Fruit fly (Drosophila melanogaster) whole organism, embryonic: ENCODE results near the gene Mst89B.

Source experiments
- Ada2b ChIP-seq: fragments of 200-800 bp; sonication (Bioruptor generic); IDR thresholded peaks from 2 replicates; pipeline ENCODE4 v1.3.6; 2022; ENCODE audit warnings: missing biosample characterization, missing genetic modification characterization
- CG10979 ChIP-seq: fragments of 200-800 bp; sonication (Bioruptor generic); optimal IDR thresholded peaks from 2 replicates; lab custom pipeline; 2018; ENCODE audit warnings: missing biosample characterization, mild to moderate bottlenecking, missing genetic modification characterization, moderate library complexity
- CG11504 ChIP-seq: fragments of 200-800 bp; sonication (Bioruptor generic); optimal IDR thresholded peaks from 3 replicates; lab custom pipeline; 2019; ENCODE audit warnings: missing biosample characterization, mild to moderate bottlenecking, missing genetic modification characterization, moderate library complexity
- CG13296 ChIP-seq: fragments of 200-800 bp; sonication (Bioruptor generic); optimal IDR thresholded peaks from 3 replicates; lab custom pipeline; 2018; ENCODE audit warnings: missing biosample characterization, mild to moderate bottlenecking, missing genetic modification characterization
- CG15514 ChIP-seq: fragments of 200-800 bp; sonication (Bioruptor generic); optimal IDR thresholded peaks from 3 replicates; lab custom pipeline; 2017; ENCODE audit warnings: missing biosample characterization, missing genetic modification characterization, mild to moderate bottlenecking, moderate library complexity, missing genetic modification reagents
- CG1647 ChIP-seq: fragments of 200-800 bp; sonication (Bioruptor generic); optimal IDR thresholded peaks from 3 replicates; lab custom pipeline; 2016; ENCODE audit warnings: missing biosample characterization, missing genetic modification characterization
- CG16813 ChIP-seq: fragments of 200-800 bp; sonication (Bioruptor generic); IDR thresholded peaks from 3 replicates; pipeline ENCODE4 v1.3.6; 2022; ENCODE audit warnings: missing biosample characterization, missing genetic modification characterization; ENCODE audit not compliant: partially characterized antibody
- CG18619 ChIP-seq: fragments of 200-800 bp; sonication (Bioruptor generic); optimal IDR thresholded peaks from 3 replicates; lab custom pipeline; 2017; ENCODE audit warnings: missing biosample characterization, mild to moderate bottlenecking, missing genetic modification characterization
- CG2116 ChIP-seq: fragments of 200-800 bp; sonication (Bioruptor generic); optimal IDR thresholded peaks from 3 replicates; lab custom pipeline; 2018; ENCODE audit warnings: missing biosample characterization, mild to moderate bottlenecking, missing genetic modification characterization
- CG32772 ChIP-seq: fragments of 200-800 bp; sonication (Bioruptor generic); IDR thresholded peaks from 2 replicates; pipeline ENCODE4 v1.3.6; 2022; ENCODE audit warnings: missing biosample characterization, missing genetic modification characterization
- CG33557 ChIP-seq: fragments of 200-800 bp; sonication (Bioruptor generic); optimal IDR thresholded peaks from 2 replicates; lab custom pipeline; 2019; ENCODE audit warnings: missing biosample characterization, mild to moderate bottlenecking, missing genetic modification characterization, moderate library complexity
- CG4424 ChIP-seq: fragments of 200-800 bp; sonication (Bioruptor generic); optimal IDR thresholded peaks from 3 replicates; lab custom pipeline; 2016; ENCODE audit warnings: missing biosample characterization, missing genetic modification characterization
- CG5953 ChIP-seq: fragments of 200-800 bp; sonication (Bioruptor generic); IDR thresholded peaks from 2 replicates; pipeline ENCODE4 v1.3.6; 2022; ENCODE audit warnings: missing biosample characterization, missing genetic modification characterization
- CG6813 ChIP-seq: fragments of 200-800 bp; sonication (Bioruptor generic); optimal IDR thresholded peaks from 2 replicates; lab custom pipeline; 2017; ENCODE audit warnings: missing biosample characterization, missing genetic modification characterization, mild to moderate bottlenecking, moderate library complexity, missing genetic modification reagents
- CG9817 ChIP-seq: fragments of 200-800 bp; sonication (Bioruptor generic); optimal IDR thresholded peaks from 2 replicates; lab custom pipeline; 2018; ENCODE audit warnings: missing biosample characterization, mild to moderate bottlenecking, missing genetic modification characterization, moderate library complexity
- CTCF ChIP-seq: fragments of 200-800 bp; sonication (Bioruptor generic); optimal IDR thresholded peaks from 2 replicates; lab custom pipeline; 2017; ENCODE audit warnings: missing biosample characterization, mild to moderate bottlenecking, missing genetic modification characterization, moderate library complexity
- CoRest ChIP-seq: fragments of 200-800 bp; sonication (Bioruptor generic); optimal IDR thresholded peaks from 3 replicates; lab custom pipeline; 2018; ENCODE audit warnings: missing biosample characterization, mild to moderate bottlenecking, missing genetic modification characterization, moderate library complexity
- D19A ChIP-seq: fragments of 200-800 bp; optimal IDR thresholded peaks from 3 replicates; lab custom pipeline; 2019; ENCODE audit warnings: missing biosample characterization, mild to moderate bottlenecking, missing genetic modification characterization, moderate library complexity
- Deaf1 ChIP-seq: fragments of 200-800 bp; optimal IDR thresholded peaks from 3 replicates; lab custom pipeline; 2019; ENCODE audit warnings: missing biosample characterization, mild to moderate bottlenecking, missing genetic modification characterization, moderate library complexity
- E2f1 ChIP-seq: fragments of 200-800 bp; sonication (Bioruptor generic); IDR thresholded peaks from 2 replicates; pipeline ENCODE4 v1.3.6; 2022; ENCODE audit warnings: missing biosample characterization, missing genetic modification characterization
- E2f2 ChIP-seq: fragments of 200-800 bp; sonication (Bioruptor generic); IDR thresholded peaks from 2 replicates; pipeline ENCODE4 v1.3.6; 2022; ENCODE audit warnings: missing biosample characterization, missing genetic modification characterization
- Gug ChIP-seq: fragments of 200-800 bp; sonication (Bioruptor generic); IDR thresholded peaks from 4 replicates; pipeline ENCODE4 v1.3.6; 2022; ENCODE audit warnings: missing biosample characterization, missing genetic modification characterization
- HLH4C ChIP-seq: fragments of 200-800 bp; sonication (Bioruptor generic); IDR thresholded peaks from 3 replicates; pipeline ENCODE4 v1.3.6; 2022; ENCODE audit warnings: missing biosample characterization, missing genetic modification characterization; ENCODE audit not compliant: partially characterized antibody
- Hmr ChIP-seq: fragments of 200-800 bp; sonication (Bioruptor generic); optimal IDR thresholded peaks from 3 replicates; lab custom pipeline; 2017; ENCODE audit warnings: mild to moderate bottlenecking, missing biosample characterization, missing genetic modification reagents, missing genetic modification characterization
- Hr78 ChIP-seq, 2 experiments: fragments of 200-800 bp in 1 of 2; fragments of >200 bp in 1 of 2; sonication (Bioruptor generic) in 1 of 2; optimal IDR thresholded peaks; 2 replicates each; lab custom pipeline; 2017 to 2019; ENCODE audit warnings: missing biosample characterization in 2 of 2, missing genetic modification characterization in 2 of 2, mild to moderate bottlenecking in 1 of 2, moderate library complexity in 1 of 2
- Lhr ChIP-seq: fragments of 200-800 bp; sonication (Bioruptor generic); optimal IDR thresholded peaks from 3 replicates; lab custom pipeline; 2017; ENCODE audit warnings: mild to moderate bottlenecking, missing biosample characterization, missing genetic modification reagents, missing genetic modification characterization
- Neu2 ChIP-seq: fragments of 200-800 bp; sonication (Bioruptor generic); optimal IDR thresholded peaks from 3 replicates; lab custom pipeline; 2016; ENCODE audit warnings: missing biosample characterization, missing genetic modification characterization, borderline replicate concordance
- Nf-YB ChIP-seq: fragments of 200-800 bp; sonication (Bioruptor generic); optimal IDR thresholded peaks from 3 replicates; lab custom pipeline; 2019; ENCODE audit warnings: missing biosample characterization, mild to moderate bottlenecking, missing genetic modification characterization, moderate library complexity
- NfI ChIP-seq: fragments of 200-800 bp; sonication (Bioruptor generic); optimal IDR thresholded peaks from 3 replicates; lab custom pipeline; 2018; ENCODE audit warnings: missing biosample characterization, mild to moderate bottlenecking, missing genetic modification characterization, moderate library complexity
- Oli ChIP-seq: fragments of 200-800 bp; sonication (Bioruptor generic); optimal IDR thresholded peaks from 2 replicates; lab custom pipeline; 2018; ENCODE audit warnings: missing biosample characterization, mild to moderate bottlenecking, missing genetic modification characterization, moderate library complexity
- Opbp ChIP-seq: fragments of 200-800 bp; sonication (Bioruptor generic); IDR thresholded peaks from 3 replicates; pipeline ENCODE4 v1.3.6; 2022; ENCODE audit warnings: missing biosample characterization, missing genetic modification characterization; ENCODE audit not compliant: partially characterized antibody
- al ChIP-seq: fragments of 200-800 bp; sonication (Bioruptor generic); IDR thresholded peaks from 2 replicates; pipeline ENCODE4 v1.3.6; 2022; ENCODE audit warnings: missing biosample characterization, missing genetic modification characterization
- bcd ChIP-seq: fragments of 200-800 bp; sonication (Bioruptor generic); optimal IDR thresholded peaks from 2 replicates; lab custom pipeline; 2017; ENCODE audit warnings: missing biosample characterization, mild to moderate bottlenecking, missing genetic modification characterization
- chm ChIP-seq: fragments of 200-800 bp; sonication (Bioruptor generic); IDR thresholded peaks from 2 replicates; pipeline ENCODE4 v1.3.6; 2022; ENCODE audit warnings: missing biosample characterization, missing genetic modification characterization
- chn ChIP-seq: fragments of 200-800 bp; sonication (Bioruptor generic); optimal IDR thresholded peaks from 2 replicates; lab custom pipeline; 2016; ENCODE audit warnings: missing biosample characterization, missing genetic modification characterization
- dmrt11E ChIP-seq: fragments of 200-800 bp; sonication (Bioruptor generic); optimal IDR thresholded peaks from 3 replicates; lab custom pipeline; 2018; ENCODE audit warnings: missing biosample characterization, mild to moderate bottlenecking, missing genetic modification characterization, moderate library complexity
- emc ChIP-seq: fragments of 200-800 bp; sonication (Bioruptor generic); optimal IDR thresholded peaks from 2 replicates; lab custom pipeline; 2016; ENCODE audit warnings: missing biosample characterization, missing genetic modification characterization
- grn ChIP-seq: fragments of 200-800 bp; sonication (Bioruptor generic); optimal IDR thresholded peaks from 3 replicates; lab custom pipeline; 2017; ENCODE audit warnings: missing biosample characterization, missing genetic modification characterization
- gt ChIP-seq: fragments of 200-800 bp; sonication (Bioruptor generic); IDR thresholded peaks from 2 replicates; pipeline ENCODE4 v1.3.6; 2022; ENCODE audit warnings: missing biosample characterization, missing genetic modification characterization
- h ChIP-seq: fragments of >200 bp; optimal IDR thresholded peaks from 2 replicates; lab custom pipeline; 2017
- ham ChIP-seq: fragments of 200-800 bp; sonication (Bioruptor generic); IDR thresholded peaks from 2 replicates; pipeline ENCODE4 v1.3.6; 2022; ENCODE audit warnings: missing biosample characterization, missing genetic modification characterization
- kah ChIP-seq: fragments of 200-800 bp; sonication (Bioruptor generic); optimal IDR thresholded peaks from 2 replicates; lab custom pipeline; 2018; ENCODE audit warnings: missing biosample characterization, mild to moderate bottlenecking, missing genetic modification characterization
- mld ChIP-seq: fragments of 200-800 bp; sonication (Bioruptor generic); IDR thresholded peaks from 3 replicates; pipeline ENCODE4 v1.3.6; 2022; ENCODE audit warnings: missing biosample characterization, missing genetic modification characterization; ENCODE audit not compliant: partially characterized antibody
- pfk ChIP-seq: fragments of 200-800 bp; sonication (Bioruptor generic); optimal IDR thresholded peaks from 2 replicates; lab custom pipeline; 2018; ENCODE audit warnings: missing biosample characterization, mild to moderate bottlenecking, missing genetic modification characterization, moderate library complexity
- sens ChIP-seq: fragments of 200-800 bp; sonication (Bioruptor generic); peaks from one replicate; lab custom pipeline; 2016; ENCODE audit warnings: missing biosample characterization, missing genetic modification characterization
- stc ChIP-seq: fragments of 200-800 bp; sonication (Bioruptor generic); IDR thresholded peaks from 2 replicates; pipeline ENCODE4 v1.3.6; 2022; ENCODE audit warnings: missing biosample characterization, missing genetic modification characterization
- trh ChIP-seq: fragments of 200-800 bp; sonication (Bioruptor generic); optimal IDR thresholded peaks from 2 replicates; lab custom pipeline; 2016; ENCODE audit warnings: missing biosample characterization, missing genetic modification characterization
- tup ChIP-seq: fragments of 200-800 bp; sonication (Bioruptor generic); optimal IDR thresholded peaks from 2 replicates; lab custom pipeline; 2016; ENCODE audit warnings: missing biosample characterization, mild to moderate bottlenecking, missing genetic modification characterization, moderate library complexity
- vfl ChIP-seq: fragments of 200-800 bp; sonication (Bioruptor generic); optimal IDR thresholded peaks from 2 replicates; lab custom pipeline; 2016; ENCODE audit warnings: missing biosample characterization, missing genetic modification characterization
- wek ChIP-seq: fragments of 200-800 bp; sonication (Bioruptor generic); optimal IDR thresholded peaks from 3 replicates; lab custom pipeline; 2018; ENCODE audit warnings: missing biosample characterization, mild to moderate bottlenecking, missing genetic modification characterization, moderate library complexity

Mst89B gene

DNA sequence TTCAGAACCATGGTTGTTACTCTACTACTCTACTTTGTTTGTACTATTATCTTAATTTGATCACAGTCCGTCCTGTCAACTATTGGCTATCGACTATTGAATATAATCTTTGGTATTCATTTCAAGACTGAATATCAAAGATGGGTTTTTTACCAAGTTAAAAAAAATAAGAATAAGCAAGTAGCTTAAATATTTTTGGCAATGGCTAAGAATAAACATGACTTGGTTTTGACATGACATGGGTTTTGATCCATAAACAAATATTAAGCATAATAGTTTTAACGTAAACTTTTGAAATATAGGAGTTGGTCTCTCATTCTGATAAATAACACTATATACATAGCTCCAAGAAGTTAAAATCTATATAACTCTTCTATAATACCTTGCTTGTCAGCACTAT, 25.0 kb upstream of the Mst89B start (continued):
- TF ChIP-seq CG5953 (GFP tag; lab: Robert Waterston, UW) (no peak), CoRest (tag; lab: Kevin White, UChicago) (peak; percentile 60), emc (GFP tag; lab: Kevin White, UChicago) (no peak), kah (GFP tag; lab: Kevin White, UChicago) (no peak), CG18619 (GFP tag; lab: Kevin White, UChicago) (peak; percentile 55), CG9817 (tag; lab: Kevin White, UChicago) (no peak), E2f2 (GFP tag; lab: Robert Waterston, UW) (no peak), grn (no peak), h (lab: Kevin White, UChicago) (no peak), Oli (tag; lab: Kevin White, UChicago) (peak; percentile 55), wek (no peak), CG32772 (GFP tag; lab: Robert Waterston, UW) (no peak)

DNA sequence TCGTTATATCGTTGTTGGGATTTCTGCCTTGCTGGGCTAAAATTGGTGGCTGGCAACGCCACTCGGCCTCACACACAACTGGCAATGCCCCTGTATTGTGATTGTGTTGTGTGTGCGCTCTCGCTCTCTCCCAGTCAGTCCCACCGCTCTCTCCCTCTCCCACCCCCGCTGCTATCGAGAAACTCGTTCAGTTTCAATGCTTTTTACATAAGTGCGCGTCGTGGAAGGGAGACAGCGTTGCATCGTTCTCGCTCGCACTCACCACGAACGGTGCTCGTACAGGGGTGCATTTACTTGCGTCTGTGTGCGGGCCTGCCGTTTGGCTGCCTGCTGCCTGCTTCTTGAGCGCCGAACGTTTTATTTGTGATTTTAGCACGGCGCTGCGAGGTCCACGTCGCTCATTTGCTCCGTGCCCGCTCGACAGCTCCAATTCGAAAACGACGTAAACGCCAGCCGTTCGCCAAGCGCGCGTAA, 24.3 kb upstream of the Mst89B start:
- TF ChIP-seq CG10979 (peak; percentile 41), CG2116 (GFP tag; lab: Kevin White, UChicago) (peak; percentile 95), gt (GFP tag; lab: Robert Waterston, UW) (no peak), mld (GFP tag; lab: Robert Waterston, UW) (no peak), CG15514 (peak; percentile 65), trh (no peak), tup (GFP tag; lab: Kevin White, UChicago) (no peak), bcd (peak; percentile 30), Ada2b (GFP tag; lab: Robert Waterston, UW) (no peak), chm (GFP tag; lab: Robert Waterston, UW) (no peak), Lhr (GFP tag; lab: Kevin White, UChicago) (no peak), Gug (no peak), Hr78 (GFP tag; optimal IDR thresholded peaks at IDR 0.05; lab: Kevin White, UChicago) (peak in 1 of 2 experiments; percentile 64), CG6813 (GFP tag; lab: Kevin White, UChicago) (peak; percentile 20), vfl (GFP tag; lab: Kevin White, UChicago) (no peak), dmrt11E (tag; lab: Kevin White, UChicago) (no peak), D19A (peak; percentile 49), Deaf1 (tag; lab: Kevin White, UChicago) (peak; percentile 98), chn (GFP tag; lab: Kevin White, UChicago) (peak; percentile 68), h (lab: Kevin White, UChicago) (no peak), CTCF (GFP tag; lab: Kevin White, UChicago) (peak; percentile 50), al (no peak), Nf-YB (peak; percentile 10), CG4424 (GFP tag; lab: Kevin White, UChicago) (no peak), CG1647 (GFP tag; lab: Kevin White, UChicago) (peak; percentile 39), NfI (GFP tag; lab: Kevin White, UChicago) (no peak), CG11504 (peak; percentile 34), CG13296 (peak; percentile 25), CG16813 (GFP tag; lab: Robert Waterston, UW) (no peak), ham (GFP tag; lab: Robert Waterston, UW) (no peak), stc (no peak), CG33557 (GFP tag; lab: Kevin White, UChicago) (peak; percentile 27), Hmr (GFP tag; lab: Kevin White, UChicago) (peak; percentile 60), Neu2 (GFP tag; lab: Kevin White, UChicago) (no peak), sens (peak; percentile 92), Opbp (GFP tag; lab: Robert Waterston, UW) (no peak), pfk (GFP tag; lab: Kevin White, UChicago) (peak; percentile 83), E2f1 (GFP tag; lab: Robert Waterston, UW) (no peak), HLH4C (GFP tag; lab: Robert Waterston, UW) (no peak)
